Worm (Caenorhabditis elegans): ENCODE results near the gene kin-16.
A peak's percentile ranks its signal among the peaks of the same experiment; 100 is the strongest.

The kin-16 gene

DNA sequence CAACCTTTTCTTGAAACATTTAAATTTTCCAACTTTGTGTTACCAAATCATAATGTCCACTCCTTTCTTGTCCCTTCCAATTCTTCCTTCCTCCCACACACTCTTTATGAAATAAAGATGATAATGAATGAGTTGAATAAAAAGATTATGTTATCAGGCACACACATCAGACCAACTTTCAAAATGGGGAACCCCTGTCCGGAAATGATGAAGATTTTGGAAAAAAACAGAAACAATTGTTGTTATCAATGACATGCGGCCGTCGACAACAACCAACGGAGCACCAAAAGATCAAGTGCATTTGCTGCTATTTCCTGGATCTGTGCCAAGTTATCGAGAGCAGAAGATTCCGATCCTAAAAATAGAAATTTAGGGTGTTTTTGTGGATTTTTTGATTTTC lies 47.4 kb upstream of the kin-16 start:
- TF ChIP-seq R02D3.7 (tag; optimal IDR thresholded peaks at IDR 0.05) (no peak), nhr-41 (GFP tag; IDR thresholded peaks at IDR 0.05) (no peak), ceh-32 (tag; optimal IDR thresholded peaks at IDR 0.05; ENCODE audit: poor library complexity) (no peak), dpl-1 (GFP tag; optimal IDR thresholded peaks at IDR 0.05) (no peak), php-3 (GFP tag; IDR thresholded peaks at IDR 0.05) (no peak), dmd-9 (GFP tag; IDR thresholded peaks at IDR 0.05) (no peak), ZK337.2 (GFP tag; IDR thresholded peaks at IDR 0.05) (no peak), ama-1 (optimal IDR thresholded peaks at IDR 0.05) (no peak), snpc-1.2 (GFP tag; IDR thresholded peaks at IDR 0.05) (no peak), ZK546.5 (tag; optimal IDR thresholded peaks at IDR 0.05) (no peak), skn-1 (tag; optimal IDR thresholded peaks at IDR 0.05) (no peak), lim-7 (GFP tag; IDR thresholded peaks at IDR 0.05) (no peak), aha-1 (tag) (peak; percentile 37), unc-39 (tag; optimal IDR thresholded peaks at IDR 0.05) (no peak), nhr-111 (GFP tag; optimal IDR thresholded peaks at IDR 0.05) (no peak), mxl-3 (GFP tag; optimal IDR thresholded peaks at IDR 0.05) (no peak), mdt-29 (GFP tag; IDR thresholded peaks at IDR 0.05) (no peak), jun-1 (tag; optimal IDR thresholded peaks at IDR 0.05) (no peak), ceh-20 (GFP tag; IDR thresholded peaks at IDR 0.05) (no peak), dmd-8 (GFP tag; IDR thresholded peaks at IDR 0.05) (no peak), mxl-2 (GFP tag; conservative IDR thresholded peaks at IDR 0.05) (no peak), nhr-6 (tag; optimal IDR thresholded peaks at IDR 0.05) (no peak), nhr-42 (GFP tag; IDR thresholded peaks at IDR 0.05) (no peak), dmd-6 (GFP tag; IDR thresholded peaks at IDR 0.05) (peak; percentile 66), lsy-2 (tag; optimal IDR thresholded peaks at IDR 0.05) (no peak), snpc-4 (tag; optimal IDR thresholded peaks at IDR 0.05) (no peak), set-16 (GFP tag; IDR thresholded peaks at IDR 0.05) (no peak), lin-38 (GFP tag; IDR thresholded peaks at IDR 0.05) (no peak), nhr-25 (tag; optimal IDR thresholded peaks at IDR 0.05; ENCODE audit: borderline replicate concordance, insufficient read depth) (no peak), pqm-1 (tag; optimal IDR thresholded peaks at IDR 0.05) (peak; percentile 17), F10B5.3 (tag; optimal IDR thresholded peaks at IDR 0.05) (no peak), madf-9 (GFP tag; conservative IDR thresholded peaks at IDR 0.05) (no peak), daf-16 (GFP tag; optimal IDR thresholded peaks at IDR 0.05) (peak in 1 of 2 experiments; percentile 21), daf-16 (tag; optimal IDR thresholded peaks at IDR 0.05) (peak; percentile 78), dve-1 (tag; optimal IDR thresholded peaks at IDR 0.05; ENCODE audit: insufficient read depth) (peak; percentile 39), nhr-28 (tag; optimal IDR thresholded peaks at IDR 0.05) (peak; percentile 54), ceh-62 (tag; optimal IDR thresholded peaks at IDR 0.05) (no peak), nhr-76 (tag; optimal IDR thresholded peaks at IDR 0.05) (no peak), hlh-30 (tag; optimal IDR thresholded peaks at IDR 0.05; ENCODE audit: insufficient read depth) (no peak), duxl-1 (tag; optimal IDR thresholded peaks at IDR 0.05; ENCODE audit: poor library complexity) (no peak), zip-2 (tag; optimal IDR thresholded peaks at IDR 0.05) (no peak), ceh-28 (tag; optimal IDR thresholded peaks at IDR 0.05) (no peak), sdz-12 (GFP tag; optimal IDR thresholded peaks at IDR 0.05) (no peak), Y75B8A.6 (GFP tag; IDR thresholded peaks at IDR 0.05) (no peak), gei-8 (GFP tag; optimal IDR thresholded peaks at IDR 0.05) (no peak), hlh-11 (tag; optimal IDR thresholded peaks at IDR 0.05) (peak; percentile 30), ztf-11 (tag; optimal IDR thresholded peaks at IDR 0.05) (no peak), zip-11 (GFP tag; IDR thresholded peaks at IDR 0.05) (no peak), zfp-2 (tag; optimal IDR thresholded peaks at IDR 0.05) (no peak), mep-1 (tag; optimal IDR thresholded peaks at IDR 0.05) (no peak), fkh-10 (GFP tag; optimal IDR thresholded peaks at IDR 0.05) (no peak), attf-4 (tag; optimal IDR thresholded peaks at IDR 0.05) (no peak), F49E8.2 (tag; optimal IDR thresholded peaks at IDR 0.05; ENCODE audit: borderline replicate concordance) (no peak)

Measured in whole organism, L4 larva.